Fruit fly (Drosophila melanogaster) whole organism, embryonic: ENCODE data around the gene CG9920.
A peak's percentile ranks its signal among the peaks of the same experiment; 100 is the strongest.

Source experiments
- Atf-2 ChIP-seq: fragments of 200-800 bp; sonication (Bioruptor generic); optimal IDR thresholded peaks from 2 replicates; lab custom pipeline; 2016; ENCODE audit warnings: missing biosample characterization, missing genetic modification characterization
- Bgb ChIP-seq: fragments of 200-800 bp; sonication (Bioruptor generic); IDR thresholded peaks from 2 replicates; pipeline ENCODE4 v1.3.6; 2022; ENCODE audit warnings: missing biosample characterization, missing genetic modification characterization; ENCODE audit not compliant: partially characterized antibody
- CG10959 ChIP-seq: fragments of 200-800 bp; sonication (Bioruptor generic); IDR thresholded peaks from 2 replicates; pipeline ENCODE4 v1.3.6; 2022; ENCODE audit warnings: missing biosample characterization, missing genetic modification characterization
- CG12104 ChIP-seq: fragments of 200-800 bp; sonication (Bioruptor generic); optimal IDR thresholded peaks from 3 replicates; lab custom pipeline; 2016; ENCODE audit warnings: missing biosample characterization, missing genetic modification characterization
- CG12659 ChIP-seq: fragments of 200-800 bp; sonication (Bioruptor generic); optimal IDR thresholded peaks from 3 replicates; lab custom pipeline; 2017; ENCODE audit warnings: mild to moderate bottlenecking, missing biosample characterization, missing genetic modification reagents, missing genetic modification characterization
- CG13123 ChIP-seq: fragments of 200-800 bp; sonication (Bioruptor generic); optimal IDR thresholded peaks from 2 replicates; lab custom pipeline; 2016; ENCODE audit warnings: missing biosample characterization, missing genetic modification characterization
- CG16813 ChIP-seq: fragments of 200-800 bp; sonication (Bioruptor generic); IDR thresholded peaks from 3 replicates; pipeline ENCODE4 v1.3.6; 2022; ENCODE audit warnings: missing biosample characterization, missing genetic modification characterization; ENCODE audit not compliant: partially characterized antibody
- CG17568 ChIP-seq: fragments of 200-800 bp; sonication (Bioruptor generic); optimal IDR thresholded peaks from 2 replicates; lab custom pipeline; 2018; ENCODE audit warnings: missing biosample characterization, mild to moderate bottlenecking, missing genetic modification characterization, moderate library complexity
- CG18011 ChIP-seq: fragments of 200-800 bp; sonication (Bioruptor generic); optimal IDR thresholded peaks from 2 replicates; lab custom pipeline; 2017; ENCODE audit warnings: missing biosample characterization, missing genetic modification characterization, mild to moderate bottlenecking, moderate library complexity, missing genotype
- CG30020 ChIP-seq: fragments of 200-800 bp; optimal IDR thresholded peaks from 2 replicates; lab custom pipeline; 2019; ENCODE audit warnings: missing biosample characterization, mild to moderate bottlenecking, missing genetic modification characterization, moderate library complexity
- CG30431 ChIP-seq: fragments of 200-800 bp; sonication (Bioruptor generic); optimal IDR thresholded peaks from 2 replicates; lab custom pipeline; 2017; ENCODE audit warnings: missing biosample characterization, missing genetic modification characterization
- CG31441 ChIP-seq: fragments of 200-800 bp; sonication (Bioruptor generic); IDR thresholded peaks from 2 replicates; pipeline ENCODE4 v1.3.6; 2022; ENCODE audit warnings: missing biosample characterization, missing genetic modification characterization
- CG34376 ChIP-seq: fragments of 200-800 bp; sonication (Bioruptor generic); optimal IDR thresholded peaks from 2 replicates; lab custom pipeline; 2018; ENCODE audit warnings: missing biosample characterization, mild to moderate bottlenecking, missing genetic modification characterization
- CG34422 ChIP-seq: fragments of 200-800 bp; sonication (Bioruptor generic); IDR thresholded peaks from 3 replicates; pipeline ENCODE4 v1.3.6; 2022; ENCODE audit warnings: missing biosample characterization, missing genetic modification characterization
- CG6813 ChIP-seq: fragments of 200-800 bp; sonication (Bioruptor generic); optimal IDR thresholded peaks from 2 replicates; lab custom pipeline; 2017; ENCODE audit warnings: missing biosample characterization, missing genetic modification characterization, mild to moderate bottlenecking, moderate library complexity, missing genetic modification reagents
- CG7745 ChIP-seq: fragments of 200-800 bp; sonication (Bioruptor generic); optimal IDR thresholded peaks from 2 replicates; lab custom pipeline; 2018; ENCODE audit warnings: missing biosample characterization, mild to moderate bottlenecking, missing genetic modification characterization, moderate library complexity
- CG7987 ChIP-seq: fragments of 200-800 bp; sonication (Bioruptor generic); optimal IDR thresholded peaks from 2 replicates; lab custom pipeline; 2018; ENCODE audit warnings: missing biosample characterization, mild to moderate bottlenecking, missing genetic modification characterization, moderate library complexity
- CG8089 ChIP-seq: fragments of 200-800 bp; sonication (Bioruptor generic); optimal IDR thresholded peaks from 3 replicates; lab custom pipeline; 2016; ENCODE audit warnings: missing biosample characterization, missing genetic modification characterization
- CG9817 ChIP-seq: fragments of 200-800 bp; sonication (Bioruptor generic); optimal IDR thresholded peaks from 2 replicates; lab custom pipeline; 2018; ENCODE audit warnings: missing biosample characterization, mild to moderate bottlenecking, missing genetic modification characterization, moderate library complexity
- CrebB ChIP-seq: fragments of 200-800 bp; sonication (Bioruptor generic); optimal IDR thresholded peaks from 3 replicates; lab custom pipeline; 2018; ENCODE audit warnings: missing biosample characterization, mild to moderate bottlenecking, missing genetic modification characterization
- D19B ChIP-seq: fragments of 200-800 bp; sonication (Bioruptor generic); optimal IDR thresholded peaks from 2 replicates; lab custom pipeline; 2017; ENCODE audit warnings: missing biosample characterization, mild to moderate bottlenecking, missing genetic modification characterization
- E2f1 ChIP-seq: fragments of 200-800 bp; sonication (Bioruptor generic); IDR thresholded peaks from 2 replicates; pipeline ENCODE4 v1.3.6; 2022; ENCODE audit warnings: missing biosample characterization, missing genetic modification characterization
- ERR ChIP-seq: fragments of 200-800 bp; sonication (Bioruptor generic); optimal IDR thresholded peaks from 2 replicates; lab custom pipeline; 2016; ENCODE audit warnings: missing biosample characterization, missing genetic modification characterization
- Gug ChIP-seq: fragments of 200-800 bp; sonication (Bioruptor generic); IDR thresholded peaks from 4 replicates; pipeline ENCODE4 v1.3.6; 2022; ENCODE audit warnings: missing biosample characterization, missing genetic modification characterization
- Mes4 ChIP-seq: fragments of 200-800 bp; sonication (Bioruptor generic); optimal IDR thresholded peaks from 2 replicates; lab custom pipeline; 2016; ENCODE audit warnings: missing biosample characterization, missing genetic modification characterization
- NC2β ChIP-seq: fragments of 200-800 bp; sonication (Bioruptor generic); optimal IDR thresholded peaks from 2 replicates; lab custom pipeline; 2016; ENCODE audit warnings: missing biosample characterization, missing genetic modification characterization
- NK7.1 ChIP-seq: fragments of 200-800 bp; sonication (Bioruptor generic); optimal IDR thresholded peaks from 3 replicates; lab custom pipeline; 2016; ENCODE audit warnings: missing biosample characterization, missing genetic modification characterization
- Neu2 ChIP-seq: fragments of 200-800 bp; sonication (Bioruptor generic); optimal IDR thresholded peaks from 3 replicates; lab custom pipeline; 2016; ENCODE audit warnings: missing biosample characterization, missing genetic modification characterization, borderline replicate concordance
- ac ChIP-seq: fragments of 200-800 bp; sonication (Bioruptor generic); optimal IDR thresholded peaks from 3 replicates; lab custom pipeline; 2017; ENCODE audit warnings: missing biosample characterization, mild to moderate bottlenecking, missing genetic modification characterization
- amos ChIP-seq: fragments of 200-800 bp; sonication (Bioruptor generic); IDR thresholded peaks from 2 replicates; pipeline ENCODE4 v1.3.6; 2022; ENCODE audit warnings: missing biosample characterization, missing genetic modification characterization; ENCODE audit not compliant: partially characterized antibody
- ara ChIP-seq: fragments of 200-800 bp; sonication (Bioruptor generic); IDR thresholded peaks from 2 replicates; pipeline ENCODE4 v1.3.6; 2022; ENCODE audit warnings: missing biosample characterization, missing genetic modification characterization
- bab2 ChIP-seq: fragments of 200-800 bp; sonication (Bioruptor generic); optimal IDR thresholded peaks from 2 replicates; lab custom pipeline; 2016; ENCODE audit warnings: missing biosample characterization, missing genetic modification characterization
- br ChIP-seq: fragments of >200 bp; optimal IDR thresholded peaks from 2 replicates; lab custom pipeline; 2017
- cas ChIP-seq: fragments of 200-800 bp; sonication (Bioruptor generic); IDR thresholded peaks from 2 replicates; pipeline ENCODE4 v1.3.6; 2022; ENCODE audit warnings: missing biosample characterization, missing genetic modification characterization
- chinmo ChIP-seq: fragments of 200-800 bp; sonication (Bioruptor generic); IDR thresholded peaks from 4 replicates; pipeline ENCODE4 v1.3.6; 2022; ENCODE audit warnings: missing biosample characterization, missing genetic modification characterization; ENCODE audit not compliant: partially characterized antibody
- fd96Cb ChIP-seq: fragments of 200-800 bp; sonication (Bioruptor generic); optimal IDR thresholded peaks from 2 replicates; lab custom pipeline; 2018; ENCODE audit warnings: missing biosample characterization, mild to moderate bottlenecking, missing genetic modification characterization, moderate library complexity
- gcm ChIP-seq: fragments of 200-800 bp; sonication (Bioruptor generic); optimal IDR thresholded peaks from 2 replicates; lab custom pipeline; 2019; ENCODE audit warnings: missing biosample characterization, mild to moderate bottlenecking, missing genetic modification characterization, moderate library complexity
- gfzf ChIP-seq: fragments of 200-800 bp; sonication (Bioruptor generic); optimal IDR thresholded peaks from 2 replicates; lab custom pipeline; 2016; ENCODE audit warnings: missing biosample characterization, mild to moderate bottlenecking, missing genetic modification characterization, moderate library complexity
- gro ChIP-seq: fragments of 200-800 bp; sonication (Bioruptor generic); optimal IDR thresholded peaks from 2 replicates; lab custom pipeline; 2016; ENCODE audit warnings: missing biosample characterization, missing genetic modification characterization
- gsb ChIP-seq: fragments of 200-800 bp; sonication (Bioruptor generic); IDR thresholded peaks from 2 replicates; pipeline ENCODE4 v1.3.6; 2022; ENCODE audit warnings: missing biosample characterization, missing genetic modification characterization
- hth ChIP-seq: fragments of >200 bp; optimal IDR thresholded peaks from 2 replicates; lab custom pipeline; 2017; ENCODE audit warnings: inconsistent platforms
- lbe ChIP-seq: fragments of 200-800 bp; sonication (Bioruptor generic); optimal IDR thresholded peaks from 2 replicates; lab custom pipeline; 2016; ENCODE audit warnings: missing biosample characterization, mild to moderate bottlenecking, missing genetic modification characterization
- nom ChIP-seq: fragments of 200-800 bp; sonication (Bioruptor generic); optimal IDR thresholded peaks from 2 replicates; lab custom pipeline; 2017; ENCODE audit warnings: missing biosample characterization, missing genetic modification characterization, mild to moderate bottlenecking, moderate library complexity, missing genetic modification reagents
- phol ChIP-seq: fragments of 200-800 bp; sonication (Bioruptor generic); optimal IDR thresholded peaks from 3 replicates; lab custom pipeline; 2018; ENCODE audit warnings: missing biosample characterization, mild to moderate bottlenecking, missing genetic modification characterization, moderate library complexity
- pros ChIP-seq: fragments of 200-800 bp; sonication (Bioruptor generic); optimal IDR thresholded peaks from 3 replicates; lab custom pipeline; 2019; ENCODE audit warnings: missing biosample characterization, mild to moderate bottlenecking, missing genetic modification characterization, moderate library complexity
- scrt ChIP-seq: fragments of 200-800 bp; sonication (Bioruptor generic); optimal IDR thresholded peaks from 2 replicates; lab custom pipeline; 2018; ENCODE audit warnings: missing biosample characterization, mild to moderate bottlenecking, missing genetic modification characterization, moderate library complexity
- sim ChIP-seq: fragments of 200-800 bp; sonication (Bioruptor generic); IDR thresholded peaks from 2 replicates; pipeline ENCODE4 v1.3.6; 2022; ENCODE audit warnings: missing biosample characterization, missing genetic modification characterization
- toy ChIP-seq: fragments of 200-800 bp; sonication (Bioruptor generic); IDR thresholded peaks from 2 replicates; pipeline ENCODE4 v1.3.6; 2022; ENCODE audit warnings: missing biosample characterization, missing genetic modification characterization
- tup ChIP-seq: fragments of 200-800 bp; sonication (Bioruptor generic); optimal IDR thresholded peaks from 2 replicates; lab custom pipeline; 2016; ENCODE audit warnings: missing biosample characterization, mild to moderate bottlenecking, missing genetic modification characterization, moderate library complexity
- yki ChIP-seq: fragments of >200 bp; optimal IDR thresholded peaks from 3 replicates; lab custom pipeline; 2018

CG9920 gene

DNA sequence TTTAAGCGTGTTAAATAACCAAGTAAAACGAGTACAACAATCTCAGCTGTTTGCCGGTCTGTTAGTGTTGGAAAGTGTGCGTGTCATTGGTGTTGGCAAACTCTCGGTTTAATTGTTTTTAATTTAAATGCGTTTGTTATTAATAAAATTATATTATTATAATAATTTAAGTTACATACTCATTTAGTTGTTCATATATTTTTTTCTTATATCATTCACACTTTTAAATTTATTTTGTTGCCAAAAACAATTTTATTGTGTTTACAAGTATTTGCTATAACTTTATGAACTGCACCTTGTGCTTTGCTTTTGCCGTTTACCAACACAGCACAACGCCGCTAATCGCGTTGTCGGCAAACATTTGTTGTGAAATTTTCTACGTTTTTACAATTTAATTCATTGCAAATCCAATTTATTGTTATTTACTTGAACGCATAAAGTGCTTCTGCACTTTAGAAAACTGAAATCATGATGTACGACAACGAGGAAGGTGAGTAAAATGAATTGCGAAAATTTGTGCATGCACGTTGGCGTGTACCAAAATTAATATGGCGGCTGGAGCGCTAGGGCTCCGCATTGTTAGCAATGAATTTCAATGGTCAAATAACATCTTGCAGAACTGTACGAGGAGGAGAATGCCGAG is 27.7 kb upstream of the CG9920 start, which contains the start of the genes 140up and Polr2B (continued):
- TF ChIP-seq CrebB (tag; lab: Kevin White, UChicago) (peak; percentile 76), D19B (GFP tag; lab: Kevin White, UChicago) (peak; percentile 79), toy (GFP tag; lab: Robert Waterston, UW) (peak; percentile 85), scrt (GFP tag; lab: Kevin White, UChicago) (peak; percentile 77), CG17568 (peak; percentile 57), CG12104 (GFP tag; lab: Kevin White, UChicago) (peak; percentile 93), chinmo (GFP tag; lab: Robert Waterston, UW) (no peak), lbe (GFP tag; lab: Kevin White, UChicago) (peak; percentile 89), gro (peak; percentile 70), CG31441 (peak; percentile 94), amos (GFP tag; lab: Robert Waterston, UW) (0 out of 2 replicates have a peak, but pooled peaks have one; percentile 4), NC2β (GFP tag; lab: Kevin White, UChicago) (peak; percentile 60), E2f1 (GFP tag; lab: Robert Waterston, UW) (peak; percentile 93), cas (GFP tag; lab: Robert Waterston, UW) (peak; percentile 78), yki (no peak), gfzf (GFP tag; lab: Kevin White, UChicago) (no peak), CG8089 (GFP tag; lab: Kevin White, UChicago) (peak; percentile 68), Gug (peak; percentile 90), CG30431 (GFP tag; lab: Kevin White, UChicago) (peak; percentile 86), CG18011 (GFP tag; lab: Kevin White, UChicago) (peak; percentile 83), CG7987 (peak; percentile 73), pros (GFP tag; lab: Kevin White, UChicago) (no peak), hth (lab: Kevin White, UChicago) (no peak), CG30020 (tag; lab: Kevin White, UChicago) (peak; percentile 81), CG7745 (tag; lab: Kevin White, UChicago) (no peak), gcm (peak; percentile 89), CG9817 (tag; lab: Kevin White, UChicago) (peak; percentile 95), NK7.1 (peak; percentile 36), ara (peak; percentile 91), phol (tag; lab: Kevin White, UChicago) (peak; percentile 94), Bgb (GFP tag; lab: Robert Waterston, UW) (no peak), br (no peak), CG34422 (GFP tag; lab: Robert Waterston, UW) (peak; percentile 97), Neu2 (GFP tag; lab: Kevin White, UChicago) (no peak), ERR (GFP tag; lab: Kevin White, UChicago) (peak; percentile 22), CG16813 (GFP tag; lab: Robert Waterston, UW) (no peak), CG13123 (GFP tag; lab: Kevin White, UChicago) (peak; percentile 86), CG10959 (GFP tag; lab: Robert Waterston, UW) (peak; percentile 78), ac (GFP tag; lab: Kevin White, UChicago) (peak; percentile 12), bab2 (peak; percentile 79), tup (GFP tag; lab: Kevin White, UChicago) (peak; percentile 78), Mes4 (GFP tag; lab: Kevin White, UChicago) (peak; percentile 52), gsb (GFP tag; lab: Robert Waterston, UW) (peak; percentile 84), CG6813 (GFP tag; lab: Kevin White, UChicago) (peak; percentile 74), sim (GFP tag; lab: Robert Waterston, UW) (0 out of 2 replicates have a peak, but pooled peaks have one; percentile 27), Atf-2 (GFP tag; lab: Kevin White, UChicago) (peak; percentile 36), CG12659 (peak; percentile 95), CG34376 (GFP tag; lab: Kevin White, UChicago) (peak; percentile 90), fd96Cb (tag; lab: Kevin White, UChicago) (peak; percentile 89), nom (GFP tag; lab: Kevin White, UChicago) (peak; percentile 73)
